Worm (Caenorhabditis elegans) whole organism, midembryonic: ENCODE results near the gene B0432.8.

Experiments
- T22C8.4 ChIP-seq: fragments of 200-800 bp; sonication (Bioruptor generic); IDR thresholded peaks from 2 replicates; pipeline ENCODE4 v1.3.6; 2022; ENCODE audit warnings: missing genetic modification characterization, missing compliant biosample characterization
- flt-1 ChIP-seq: fragments of 200-800 bp; sonication (Bioruptor generic); IDR thresholded peaks from 2 replicates; pipeline ENCODE4 v1.3.6; 2022; ENCODE audit warnings: missing genetic modification characterization, missing compliant biosample characterization
- klf-2 ChIP-seq: fragments of 200-800 bp; sonication (Bioruptor generic); conservative IDR thresholded peaks from 2 replicates; pipeline ENCODE4 v1.3.6; 2022; ENCODE audit warnings: missing genetic modification reagents, missing genetic modification characterization, missing compliant biosample characterization
- ref-1 ChIP-seq: fragments of 200-800 bp; sonication (Bioruptor generic); conservative IDR thresholded peaks from 2 replicates; pipeline ENCODE4 v1.3.6; 2022; ENCODE audit warnings: missing genetic modification reagents, missing genetic modification characterization, missing compliant biosample characterization
- tab-1 ChIP-seq: fragments of 200-800 bp; sonication (Bioruptor generic); IDR thresholded peaks from 2 replicates; pipeline ENCODE4 v1.3.6; 2022; ENCODE audit warnings: missing genetic modification characterization, missing compliant biosample characterization
- ztf-23 ChIP-seq: fragments of 200-800 bp; sonication (Bioruptor generic); IDR thresholded peaks from 2 replicates; pipeline ENCODE4 v1.3.6; 2022; ENCODE audit warnings: missing genetic modification reagents, missing genetic modification characterization, missing compliant biosample characterization
- ztf-29 ChIP-seq: fragments of 200-800 bp; sonication (Bioruptor generic); IDR thresholded peaks from 2 replicates; pipeline ENCODE4 v1.3.6; 2022; ENCODE audit warnings: missing genetic modification reagents, missing genetic modification characterization, missing compliant biosample characterization

DNA sequence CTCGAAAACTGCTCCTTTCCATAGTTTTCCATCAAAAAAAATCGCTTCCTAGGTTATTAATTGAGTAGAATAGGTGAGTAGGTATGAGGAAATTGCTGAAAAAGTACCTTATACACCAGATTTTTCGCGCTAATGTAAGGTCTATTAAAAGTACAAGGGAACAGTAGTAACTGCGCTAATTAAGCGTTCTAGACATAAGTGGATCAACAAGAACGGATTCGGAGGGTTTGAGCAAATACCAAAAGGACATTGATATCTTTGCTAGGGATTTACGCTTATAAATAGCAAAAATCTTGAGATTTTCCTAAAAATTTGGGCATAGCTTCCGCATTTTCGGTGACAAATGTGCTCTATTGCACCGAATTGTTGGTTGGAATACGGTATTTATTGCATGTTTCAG lies 4.7 kb downstream of the B0432.8 start, which contains the start of gene B0432.7:
- TF ChIP-seq ztf-29 (GFP tag; lab: Robert Waterston, UW), result no peak
- TF ChIP-seq T22C8.4 (GFP tag; lab: Robert Waterston, UW), result no peak
- no peak for TF ChIP-seq ztf-23 (GFP tag; lab: Robert Waterston, UW)
- no peak for TF ChIP-seq tab-1 (GFP tag; lab: Robert Waterston, UW)
- no peak for TF ChIP-seq ref-1 (GFP tag; lab: Robert Waterston, UW)
- no peak for TF ChIP-seq flt-1 (GFP tag; lab: Robert Waterston, UW)
- no peak for TF ChIP-seq klf-2 (GFP tag; lab: Robert Waterston, UW)
